Worm (Caenorhabditis elegans): Measurements from ENCODE around the gene Y41C4A.9.

The Y41C4A.9 gene

ce11 chrIII:11696273-11696672, 22.2 kb downstream of the Y41C4A.9 start, which contains the start of gene Y41C4A.6:
TSS of gene Y41C4A.6 (plus strand) at chrIII:11696573.
- TF ChIP-seq pros-1 (tag; optimal IDR thresholded peaks at IDR 0.05) (no peak), K09A11.1 (tag; optimal IDR thresholded peaks at IDR 0.05; ENCODE audit: insufficient read depth) (no peak), hlh-8 (tag; optimal IDR thresholded peaks at IDR 0.05) (no peak), che-1 (tag; optimal IDR thresholded peaks at IDR 0.05) (no peak), K02D7.2 (tag; optimal IDR thresholded peaks at IDR 0.05) (no peak), elt-2 (tag; optimal IDR thresholded peaks at IDR 0.05) (no peak), dve-1 (tag; optimal IDR thresholded peaks at IDR 0.05) (no peak), npax-4 (tag; optimal IDR thresholded peaks at IDR 0.05) (no peak), dmd-4 (tag; optimal IDR thresholded peaks at IDR 0.05; ENCODE audit: borderline replicate concordance) (no peak), zip-5 (tag; optimal IDR thresholded peaks at IDR 0.05) (no peak), unc-3 (GFP tag; conservative IDR thresholded peaks at IDR 0.05) (no peak), unc-3 (tag; optimal IDR thresholded peaks at IDR 0.05) (no peak)

- TF ChIP-seq gmeb-2 (tag; optimal IDR thresholded peaks at IDR 0.05) = no peak
- no peak for TF ChIP-seq pat-9 (tag; optimal IDR thresholded peaks at IDR 0.05)
These were observed 23.5 kb downstream of the Y41C4A.9 start, which contains the start of gene Y41C4A.22 for ce11 chrIII:11694975-11695374. TSS of gene Y41C4A.22 (plus strand) at chrIII:11695275.

ce11 chrIII:11694506-11694947, 23.9 kb downstream of the Y41C4A.9 start:
- no peak for TF ChIP-seq odd-2 (tag; optimal IDR thresholded peaks at IDR 0.05)
- no peak for TF ChIP-seq ama-1 (optimal IDR thresholded peaks at IDR 0.05)
- no peak for TF ChIP-seq hlh-6 (tag; optimal IDR thresholded peaks at IDR 0.05)

ce11 chrIII:11692380-11692779, 26.1 kb downstream of the Y41C4A.9 start:
- no peak for TF ChIP-seq K02D7.2 (tag; optimal IDR thresholded peaks at IDR 0.05)
- TF ChIP-seq madf-2 (tag; optimal IDR thresholded peaks at IDR 0.05) = no peak
- no peak for TF ChIP-seq ceh-19 (GFP tag; optimal IDR thresholded peaks at IDR 0.05)
- no peak for TF ChIP-seq ceh-2 (tag; optimal IDR thresholded peaks at IDR 0.05)
- no peak for TF ChIP-seq ceh-48 (tag; optimal IDR thresholded peaks at IDR 0.05)
- TF ChIP-seq gmeb-2 (tag; optimal IDR thresholded peaks at IDR 0.05) = no peak
- TF ChIP-seq unc-86 (tag; optimal IDR thresholded peaks at IDR 0.05) = no peak
- no peak for TF ChIP-seq tbx-2 (tag; optimal IDR thresholded peaks at IDR 0.05)
- TF ChIP-seq T23F11.4 (GFP tag; optimal IDR thresholded peaks at IDR 0.05) = no peak

- TF ChIP-seq gmeb-2 (tag; optimal IDR thresholded peaks at IDR 0.05) (no peak), dve-1 (tag; optimal IDR thresholded peaks at IDR 0.05) (no peak), ceh-6 (GFP tag; optimal IDR thresholded peaks at IDR 0.05) (no peak), T23F11.4 (GFP tag; optimal IDR thresholded peaks at IDR 0.05) (no peak), zip-5 (tag; optimal IDR thresholded peaks at IDR 0.05) (no peak), eyg-1 (tag; optimal IDR thresholded peaks at IDR 0.05) (no peak), nhr-232 (tag; optimal IDR thresholded peaks at IDR 0.05) (no peak), syd-9 (tag; optimal IDR thresholded peaks at IDR 0.05) (no peak), sox-4 (tag; optimal IDR thresholded peaks at IDR 0.05) (no peak), pag-3 (tag; optimal IDR thresholded peaks at IDR 0.05; ENCODE audit: borderline replicate concordance) (no peak), hlh-30 (tag; optimal IDR thresholded peaks at IDR 0.05; ENCODE audit: insufficient read depth) (no peak), fax-1 (tag; optimal IDR thresholded peaks at IDR 0.05) (no peak), elt-2 (tag; optimal IDR thresholded peaks at IDR 0.05) (no peak), ztf-16 (tag; optimal IDR thresholded peaks at IDR 0.05) (no peak)
These were observed 28.6 kb downstream of the Y41C4A.9 start for ce11 chrIII:11689887-11690286.

- TF ChIP-seq che-1 (tag; optimal IDR thresholded peaks at IDR 0.05) (no peak), pqm-1 (tag; optimal IDR thresholded peaks at IDR 0.05) (peak; percentile 29), nfya-1 (tag; optimal IDR thresholded peaks at IDR 0.05) (peak; percentile 27), elt-2 (tag; optimal IDR thresholded peaks at IDR 0.05) (peak; percentile 90), pha-4 (tag; optimal IDR thresholded peaks at IDR 0.05) (no peak), hlh-30 (tag; optimal IDR thresholded peaks at IDR 0.05; ENCODE audit: insufficient read depth) (no peak), pat-9 (tag; optimal IDR thresholded peaks at IDR 0.05) (no peak), rnt-1 (tag; optimal IDR thresholded peaks at IDR 0.05) (no peak), C08G9.2 (tag; optimal IDR thresholded peaks at IDR 0.05) (no peak), nhr-232 (tag; optimal IDR thresholded peaks at IDR 0.05) (no peak), dve-1 (tag; optimal IDR thresholded peaks at IDR 0.05) (peak; percentile 8), tbx-2 (tag; optimal IDR thresholded peaks at IDR 0.05) (no peak), npax-4 (tag; optimal IDR thresholded peaks at IDR 0.05) (no peak)
These were observed 29.1 kb downstream of the Y41C4A.9 start for ce11 chrIII:11689303-11689702.

Measured in whole organism, late embryonic.